Worm (Caenorhabditis elegans) whole organism, young adult: ENCODE results near the gene tag-153.

Experiments
- F10E7.11 ChIP-seq: sonication (generic microtip); optimal IDR thresholded peaks from 2 replicates; lab custom pipeline; 2017; ENCODE audit warnings: mild to moderate bottlenecking, missing genetic modification characterization, moderate library complexity, missing compliant biosample characterization
- F37B4.10 ChIP-seq: fragments of 200-800 bp; sonication (Bioruptor generic); IDR thresholded peaks from 2 replicates; pipeline ENCODE4 v1.3.6; 2022; ENCODE audit warnings: missing genetic modification characterization, missing compliant biosample characterization
- F39B2.1 ChIP-seq: fragments of 200-800 bp; sonication (Bioruptor generic); IDR thresholded peaks from 2 replicates; pipeline ENCODE4 v1.3.6; 2022; ENCODE audit warnings: missing genetic modification reagents, missing genetic modification characterization, missing compliant biosample characterization
- F57C9.4 ChIP-seq: sonication (generic microtip); optimal IDR thresholded peaks from 2 replicates; lab custom pipeline; 2017; ENCODE audit warnings: mild to moderate bottlenecking, missing genetic modification characterization, missing compliant biosample characterization
- K11D2.4 ChIP-seq: fragments of 200-800 bp; sonication (Bioruptor generic); IDR thresholded peaks from 2 replicates; pipeline ENCODE4 v1.3.6; 2022; ENCODE audit warnings: missing genetic modification reagents, missing genetic modification characterization, missing compliant biosample characterization
- Y53G8AR.9 ChIP-seq: fragments of 200-800 bp; sonication (Bioruptor generic); conservative IDR thresholded peaks from 2 replicates; pipeline ENCODE4 v1.3.6; 2022; ENCODE audit warnings: missing genetic modification reagents, missing genetic modification characterization, missing compliant biosample characterization
- aptf-3 ChIP-seq: fragments of 200-800 bp; sonication (Bioruptor generic); IDR thresholded peaks from 2 replicates; pipeline ENCODE4 v1.3.6; 2022; ENCODE audit warnings: missing genetic modification characterization, missing compliant biosample characterization
- atf-7 ChIP-seq: sonication (generic microtip); optimal IDR thresholded peaks from 2 replicates; lab custom pipeline; 2017; ENCODE audit warnings: mild to moderate bottlenecking, missing genetic modification characterization, missing compliant biosample characterization
- cebp-1 ChIP-seq, 2 experiments: fragments of 200-800 bp in 1 of 2; sonication (Bioruptor generic) in 1 of 2; sonication (generic microtip) in 1 of 2; IDR thresholded peaks in 1 of 2; optimal IDR thresholded peaks in 1 of 2; 2 replicates each; pipeline versions ENCODE4 v1.3.6 to Lab custom; 2017 to 2022; ENCODE audit warnings: missing compliant biosample characterization in 2 of 2, missing genetic modification characterization in 2 of 2, mild to moderate bottlenecking in 1 of 2, missing genetic modification reagents in 1 of 2, moderate library complexity in 1 of 2
- cebp-2 ChIP-seq: fragments of 200-800 bp; sonication (Bioruptor generic); IDR thresholded peaks from 2 replicates; pipeline ENCODE4 v1.3.6; 2022; ENCODE audit warnings: missing genetic modification characterization, missing compliant biosample characterization
- ceh-100 ChIP-seq: fragments of 200-800 bp; sonication (Bioruptor generic); IDR thresholded peaks from 2 replicates; pipeline ENCODE4 v1.3.6; 2022; ENCODE audit warnings: missing genetic modification reagents, missing genetic modification characterization, missing compliant biosample characterization
- die-1 ChIP-seq: sonication (generic microtip); optimal IDR thresholded peaks from 2 replicates; lab custom pipeline; 2016; ENCODE audit warnings: missing genotype, mild to moderate bottlenecking, missing genetic modification characterization, missing compliant biosample characterization
- dox-1 ChIP-seq: fragments of 200-800 bp; sonication (Bioruptor generic); IDR thresholded peaks from 2 replicates; pipeline ENCODE4 v1.3.6; 2022; ENCODE audit warnings: missing genetic modification reagents, missing genetic modification characterization, missing compliant biosample characterization
- dpl-1 ChIP-seq: fragments of 150-350 bp; optimal IDR thresholded peaks from 2 replicates; lab custom pipeline; 2014; ENCODE audit warnings: missing biosample characterization, missing genetic modification reagents, missing genetic modification characterization
- efl-1 ChIP-seq: fragments of 150-350 bp; optimal IDR thresholded peaks from 2 replicates; lab custom pipeline; 2014; ENCODE audit warnings: missing biosample characterization, missing genetic modification reagents, missing genetic modification characterization
- ekl-4 ChIP-seq: fragments of 200-800 bp; sonication (Bioruptor generic); IDR thresholded peaks from 2 replicates; pipeline ENCODE4 v1.3.6; 2022; ENCODE audit warnings: missing genetic modification reagents, missing genetic modification characterization, missing compliant biosample characterization
- hmg-20 ChIP-seq: fragments of 200-800 bp; sonication (Bioruptor generic); IDR thresholded peaks from 2 replicates; pipeline ENCODE4 v1.3.6; 2022; ENCODE audit warnings: missing genetic modification reagents, missing genetic modification characterization, missing compliant biosample characterization
- hrde-1 ChIP-seq: sonication (generic microtip); optimal IDR thresholded peaks from 2 replicates; lab custom pipeline; 2016; ENCODE audit warnings: missing genetic modification characterization, mild to moderate bottlenecking, missing compliant biosample characterization, moderate library complexity, missing genotype, missing genetic modification reagents, borderline replicate concordance
- let-526 ChIP-seq: fragments of 200-800 bp; sonication (Bioruptor generic); IDR thresholded peaks from 2 replicates; pipeline ENCODE4 v1.3.6; 2022; ENCODE audit warnings: missing genetic modification reagents, missing genetic modification characterization, missing compliant biosample characterization
- lin-26 ChIP-seq: fragments of 200-800 bp; sonication (Bioruptor generic); IDR thresholded peaks from 2 replicates; pipeline ENCODE4 v1.3.6; 2022; ENCODE audit warnings: missing genetic modification reagents, missing genetic modification characterization, missing compliant biosample characterization
- lin-35 ChIP-seq, 3 experiments: fragments of 150-350 bp in 2 of 3; sonication (generic microtip) in 1 of 3; optimal IDR thresholded peaks; 2 replicates each; lab custom pipeline; 2014 to 2018; ENCODE audit warnings: missing biosample characterization in 3 of 3, missing genetic modification characterization in 3 of 3, missing genetic modification reagents in 3 of 3
- lir-1 ChIP-seq: fragments of 200-800 bp; sonication (Bioruptor generic); conservative IDR thresholded peaks from 2 replicates; pipeline ENCODE4 v1.3.6; 2022; ENCODE audit warnings: missing genetic modification reagents, missing genetic modification characterization, missing compliant biosample characterization
- madf-10 ChIP-seq: sonication (generic microtip); optimal IDR thresholded peaks from 2 replicates; lab custom pipeline; 2016; ENCODE audit warnings: mild to moderate bottlenecking, missing genetic modification characterization, missing compliant biosample characterization
- madf-3 ChIP-seq: fragments of 200-800 bp; sonication (Bioruptor generic); IDR thresholded peaks from 2 replicates; pipeline ENCODE4 v1.3.6; 2022; ENCODE audit warnings: missing genetic modification reagents, missing genetic modification characterization, missing compliant biosample characterization
- nhr-80 ChIP-seq: sonication (generic microtip); optimal IDR thresholded peaks from 2 replicates; lab custom pipeline; 2016; ENCODE audit warnings: missing genetic modification characterization, missing compliant biosample characterization
- nhr-90 ChIP-seq: sonication (generic microtip); optimal IDR thresholded peaks from 2 replicates; lab custom pipeline; 2016; ENCODE audit warnings: missing genotype, mild to moderate bottlenecking, missing genetic modification characterization, missing compliant biosample characterization
- pbrm-1 ChIP-seq: fragments of 200-800 bp; sonication (Bioruptor generic); IDR thresholded peaks from 2 replicates; pipeline ENCODE4 v1.3.6; 2022; ENCODE audit warnings: missing genetic modification reagents, missing genetic modification characterization, missing compliant biosample characterization
- rec-8 ChIP-seq, 2 experiments: sonication (generic microtip); optimal IDR thresholded peaks; 2 replicates each; lab custom pipeline; 2016; ENCODE audit warnings: mild to moderate bottlenecking in 2 of 2, missing genetic modification characterization in 2 of 2, missing genetic modification reagents in 2 of 2, missing genotype in 2 of 2, missing biosample characterization in 1 of 2, missing compliant biosample characterization in 1 of 2, moderate library complexity in 1 of 2
- sea-2 ChIP-seq: fragments of 200-800 bp; sonication (Bioruptor generic); IDR thresholded peaks from 2 replicates; pipeline ENCODE4 v1.3.6; 2022; ENCODE audit warnings: missing genetic modification characterization, missing compliant biosample characterization
- snpc-3.4 ChIP-seq: sonication (generic microtip); optimal IDR thresholded peaks from 2 replicates; lab custom pipeline; 2017; ENCODE audit warnings: missing genetic modification characterization, mild to moderate bottlenecking, missing compliant biosample characterization, antibody characterized with exemption, moderate library complexity, missing genotype, missing genetic modification reagents
- tbp1 ChIP-seq: fragments of 200-800 bp; sonication (Bioruptor generic); optimal IDR thresholded peaks from 2 replicates; lab custom pipeline; 2018; ENCODE audit warnings: mild to moderate bottlenecking, missing genetic modification characterization, missing compliant biosample characterization
- unc-62 ChIP-seq: fragments of 150-350 bp; optimal IDR thresholded peaks from 2 replicates; lab custom pipeline; 2014; ENCODE audit warnings: missing biosample characterization, missing genetic modification reagents, missing genetic modification characterization
- xnd-1 ChIP-seq: sonication (generic microtip); optimal IDR thresholded peaks from 2 replicates; lab custom pipeline; 2016; ENCODE audit warnings: missing genotype, missing genetic modification reagents, missing genetic modification characterization, missing compliant biosample characterization
- zfh-2 ChIP-seq: fragments of 200-800 bp; sonication (Bioruptor generic); conservative IDR thresholded peaks from 2 replicates; pipeline ENCODE4 v1.3.6; 2022; ENCODE audit warnings: missing genetic modification reagents, missing genetic modification characterization, missing compliant biosample characterization
- ztf-18 ChIP-seq: sonication (generic microtip); optimal IDR thresholded peaks from 2 replicates; lab custom pipeline; 2016; ENCODE audit warnings: missing genotype, mild to moderate bottlenecking, missing genetic modification characterization, missing compliant biosample characterization
- ztf-25 ChIP-seq: fragments of 200-800 bp; sonication (Bioruptor generic); IDR thresholded peaks from 2 replicates; pipeline ENCODE4 v1.3.6; 2022; ENCODE audit warnings: missing genetic modification reagents, missing genetic modification characterization, missing compliant biosample characterization
- ztf-26 ChIP-seq: sonication (generic microtip); optimal IDR thresholded peaks from 2 replicates; lab custom pipeline; 2017; ENCODE audit warnings: missing genetic modification characterization, missing compliant biosample characterization
- ztf-28 ChIP-seq: fragments of 200-800 bp; sonication (Bioruptor generic); IDR thresholded peaks from 2 replicates; pipeline ENCODE4 v1.3.6; 2022; ENCODE audit warnings: missing genetic modification reagents, missing genetic modification characterization, missing compliant biosample characterization

The tag-153 gene

ce11 chrV:9326903-9327302 lies 4.0 kb downstream of the tag-153 start (continued):
- TF ChIP-seq F10E7.11, result no peak
- TF ChIP-seq madf-10 (tag; lab: Kevin White, UChicago), result no peak
- no peak for TF ChIP-seq let-526
- no peak for TF ChIP-seq zfh-2 (GFP tag; lab: Robert Waterston, UW)
- no peak for TF ChIP-seq atf-7
- no peak for TF ChIP-seq nhr-90
- TF ChIP-seq lin-35 (GFP tag; optimal IDR thresholded peaks at IDR 0.05; lab: Kevin White, UChicago), result peak in 1 of 3 experiments; percentile 12
- no peak for TF ChIP-seq F57C9.4
- TF ChIP-seq K11D2.4 (GFP tag; lab: Robert Waterston, UW), result no peak
- TF ChIP-seq hmg-20 (GFP tag; lab: Robert Waterston, UW), result no peak
- TF ChIP-seq ceh-100, result no peak
- no peak for TF ChIP-seq unc-62
- 0 out of 2 replicates have a peak, but pooled peaks have one; percentile 56 for TF ChIP-seq Y53G8AR.9 (GFP tag; lab: Robert Waterston, UW)
- no peak for TF ChIP-seq pbrm-1
- TF ChIP-seq aptf-3 (GFP tag; lab: Robert Waterston, UW), result no peak
- no peak for TF ChIP-seq xnd-1 (tag; lab: Kevin White, UChicago)
- no peak for TF ChIP-seq sea-2 (GFP tag; lab: Robert Waterston, UW)
- TF ChIP-seq rec-8 (tag; optimal IDR thresholded peaks at IDR 0.05; lab: Kevin White, UChicago), result peak in 1 of 2 experiments; percentile 23
- TF ChIP-seq madf-3, result 0 out of 2 replicates have a peak, but pooled peaks have one; percentile 31
- TF ChIP-seq dox-1 (GFP tag; lab: Robert Waterston, UW), result no peak
- TF ChIP-seq tbp1 (GFP tag; lab: Kevin White, UChicago), result no peak
- no peak for TF ChIP-seq die-1 (tag; lab: Kevin White, UChicago)
- TF ChIP-seq F39B2.1 (GFP tag; lab: Robert Waterston, UW), result no peak
- TF ChIP-seq dpl-1, result no peak
- TF ChIP-seq hrde-1 (tag; lab: Kevin White, UChicago), result peak; percentile 72
- no peak for TF ChIP-seq ekl-4
- TF ChIP-seq efl-1, result no peak
- no peak for TF ChIP-seq cebp-2 (GFP tag; lab: Robert Waterston, UW)
- no peak for TF ChIP-seq ztf-18 (tag; lab: Kevin White, UChicago)

- TF ChIP-seq lin-26 (GFP tag; lab: Robert Waterston, UW) (0 out of 2 replicates have a peak, but pooled peaks have one; percentile 7), F10E7.11 (no peak), cebp-1 (GFP tag; IDR thresholded peaks at IDR 0.05; lab: Robert Waterston, UW) (no peak), cebp-1 (tag; optimal IDR thresholded peaks at IDR 0.05; lab: Kevin White, UChicago) (no peak), ztf-26 (tag; lab: Kevin White, UChicago) (peak; percentile 30), ztf-28 (GFP tag; lab: Robert Waterston, UW) (no peak), lir-1 (GFP tag; lab: Robert Waterston, UW) (no peak), nhr-80 (tag; lab: Kevin White, UChicago) (peak; percentile 74), atf-7 (peak; percentile 48), ztf-25 (no peak)
These were observed 4.8 kb downstream of the tag-153 start for ce11 chrV:9327691-9328090.

DNA sequence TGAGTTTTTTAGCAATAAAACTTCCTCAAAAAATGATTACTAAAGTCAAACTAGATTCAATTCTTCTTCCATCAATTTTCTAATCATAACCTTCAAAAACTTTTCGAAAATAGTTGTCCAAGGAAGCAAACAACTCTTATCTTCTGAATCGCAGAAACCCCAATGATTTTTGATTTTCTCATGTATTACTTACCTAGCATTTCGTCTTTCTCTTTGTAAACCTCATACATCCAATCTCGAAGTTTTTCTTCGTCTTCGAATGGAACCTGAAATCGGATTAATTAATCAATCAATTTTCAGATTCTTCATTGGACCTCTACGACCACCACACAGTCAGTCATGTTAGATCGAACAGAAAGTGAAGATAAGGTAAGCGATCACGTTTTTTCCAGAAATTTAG lies 5.8 kb downstream of the tag-153 start, which contains the start of gene K07B1.4:
TSS of gene K07B1.4 (plus strand) at position 301 of the 400 bp plus-strand sequence.
- TF ChIP-seq snpc-3.4 (tag; lab: Kevin White, UChicago) (no peak), ceh-100 (no peak), dpl-1 (no peak), atf-7 (no peak), F37B4.10 (GFP tag; lab: Robert Waterston, UW) (no peak)
